Comparison of ENCODE assay signal across 8 worm cellular contexts in genomic region chrX:6050078-6050477, ce11.
TF ChIP-seq lines count a peak whose summit lies in the region.

No protein-coding gene starts in this region.

TF ChIP-seq in whole organism, L1 larva, 84 proteins besides CTCF, POLR2A, EP300 and RAD21 (continues in another document):
- TF ChIP-seq blmp-1 (tag; optimal IDR thresholded peaks at IDR 0.05; lab: Kevin White, UChicago): peak; percentile 46
- TF ChIP-seq elt-2 (tag; optimal IDR thresholded peaks at IDR 0.05; lab: Kevin White, UChicago): peak; percentile 22
- TF ChIP-seq nhr-20 (tag; optimal IDR thresholded peaks at IDR 0.05; lab: Kevin White, UChicago): peak; percentile 40
- TF ChIP-seq elt-3 (tag; optimal IDR thresholded peaks at IDR 0.05; lab: Kevin White, UChicago): peak in 2 of 6 experiments; percentile 41 to 43
- TF ChIP-seq nhr-90 (tag; optimal IDR thresholded peaks at IDR 0.05; lab: Kevin White, UChicago; ENCODE audit: poor library complexity): peak; percentile 25
- TF ChIP-seq unc-130 (tag; optimal IDR thresholded peaks at IDR 0.05; lab: Kevin White, UChicago): peak; percentile 72
- peak; percentile 28 for TF ChIP-seq nhr-71 (tag; optimal IDR thresholded peaks at IDR 0.05; lab: Kevin White, UChicago)
- TF ChIP-seq ceh-88 (GFP tag; IDR thresholded peaks at IDR 0.05; lab: Robert Waterston, UW): no peak
- TF ChIP-seq sox-4 (tag; optimal IDR thresholded peaks at IDR 0.05; lab: Kevin White, UChicago): no peak
- TF ChIP-seq xbp-1 (tag; optimal IDR thresholded peaks at IDR 0.05; lab: Kevin White, UChicago): peak; percentile 6
- TF ChIP-seq lin-14 (GFP tag; optimal IDR thresholded peaks at IDR 0.05; lab: Kevin White, UChicago): peak; percentile 75

TF ChIP-seq in whole organism, L2 larva, 48 proteins besides CTCF, POLR2A, EP300 and RAD21 (continues in another document):
- TF ChIP-seq nhr-10 (tag; optimal IDR thresholded peaks at IDR 0.05; lab: Kevin White, UChicago): no peak
- TF ChIP-seq C34F6.9 (tag; optimal IDR thresholded peaks at IDR 0.05; lab: Kevin White, UChicago): no peak
- TF ChIP-seq Y55F3AM.14 (GFP tag; optimal IDR thresholded peaks at IDR 0.05; lab: Kevin White, UChicago): no peak
- no peak for TF ChIP-seq peb-1 (tag; optimal IDR thresholded peaks at IDR 0.05; lab: Kevin White, UChicago)
- peak in 1 of 2 experiments; percentile 20 for TF ChIP-seq lsy-2 (tag; optimal IDR thresholded peaks at IDR 0.05; lab: Kevin White, UChicago)
- TF ChIP-seq mdl-1 (tag; optimal IDR thresholded peaks at IDR 0.05; lab: Kevin White, UChicago): no peak
- TF ChIP-seq nhr-25 (tag; optimal IDR thresholded peaks at IDR 0.05; lab: Kevin White, UChicago): no peak
- no peak for TF ChIP-seq sma-9 (GFP tag; optimal IDR thresholded peaks at IDR 0.05; lab: Kevin White, UChicago)
- TF ChIP-seq sma-9 (tag; optimal IDR thresholded peaks at IDR 0.05; lab: Kevin White, UChicago): no peak
- no peak for TF ChIP-seq ceh-82 (tag; optimal IDR thresholded peaks at IDR 0.05; lab: Kevin White, UChicago)
- no peak for TF ChIP-seq nhr-237 (tag; optimal IDR thresholded peaks at IDR 0.05; lab: Kevin White, UChicago)
- TF ChIP-seq crh-2 (tag; optimal IDR thresholded peaks at IDR 0.05; lab: Kevin White, UChicago): no peak

TF ChIP-seq in whole organism, L3 larva, 47 proteins besides CTCF, POLR2A, EP300 and RAD21:
- TF ChIP-seq nhr-23 (tag; optimal IDR thresholded peaks at IDR 0.05; lab: Kevin White, UChicago): peak; percentile 68
- TF ChIP-seq elt-3 (tag; optimal IDR thresholded peaks at IDR 0.05; lab: Kevin White, UChicago): peak in 1 of 3 experiments; percentile 87
- TF ChIP-seq mml-1 (tag; optimal IDR thresholded peaks at IDR 0.05; lab: Kevin White, UChicago): no peak
- no peak for TF ChIP-seq zag-1 (tag; optimal IDR thresholded peaks at IDR 0.05; lab: Kevin White, UChicago)
- peak; percentile 56 for TF ChIP-seq elt-2 (tag; optimal IDR thresholded peaks at IDR 0.05; lab: Kevin White, UChicago)
- no peak for TF ChIP-seq fkh-2 (tag; optimal IDR thresholded peaks at IDR 0.05; lab: Kevin White, UChicago)
- peak; percentile 80 for TF ChIP-seq ceh-28 (tag; optimal IDR thresholded peaks at IDR 0.05; lab: Kevin White, UChicago)

TF ChIP-seq in whole organism, L4 larva, 104 proteins besides CTCF, POLR2A, EP300 and RAD21:
- TF ChIP-seq daf-16 (GFP tag; optimal IDR thresholded peaks at IDR 0.05; lab: Kevin White, UChicago): no peak
- peak; percentile 26 for TF ChIP-seq daf-16 (tag; optimal IDR thresholded peaks at IDR 0.05; lab: Kevin White, UChicago)
- TF ChIP-seq mdt-29 (GFP tag; IDR thresholded peaks at IDR 0.05; lab: Robert Waterston, UW): no peak
- peak; percentile 20 for TF ChIP-seq ceh-28 (tag; optimal IDR thresholded peaks at IDR 0.05; lab: Kevin White, UChicago)
- peak; percentile 37 for TF ChIP-seq hlh-11 (tag; optimal IDR thresholded peaks at IDR 0.05; lab: Kevin White, UChicago)
- peak; percentile 49 for TF ChIP-seq nhr-28 (tag; optimal IDR thresholded peaks at IDR 0.05; lab: Kevin White, UChicago)

TF ChIP-seq in whole organism, late embryonic, 69 proteins besides CTCF, POLR2A, EP300 and RAD21:
- TF ChIP-seq K02D7.2 (tag; optimal IDR thresholded peaks at IDR 0.05; lab: Kevin White, UChicago): no peak
- TF ChIP-seq rnt-1 (tag; optimal IDR thresholded peaks at IDR 0.05; lab: Kevin White, UChicago): peak; percentile 5
- no peak for TF ChIP-seq ahr-1 (tag; optimal IDR thresholded peaks at IDR 0.05; lab: Kevin White, UChicago)
- TF ChIP-seq elt-2 (tag; optimal IDR thresholded peaks at IDR 0.05; lab: Kevin White, UChicago): peak; percentile 76
- TF ChIP-seq elt-4 (tag; optimal IDR thresholded peaks at IDR 0.05; lab: Kevin White, UChicago): no peak

TF ChIP-seq in whole organism, midembryonic, 9 proteins besides CTCF, POLR2A, EP300 and RAD21:
- TF ChIP-seq ztf-29 (GFP tag; IDR thresholded peaks at IDR 0.05; lab: Robert Waterston, UW) (no peak), cog-1 (tag; optimal IDR thresholded peaks at IDR 0.05; lab: Kevin White, UChicago) (no peak), T22C8.4 (GFP tag; IDR thresholded peaks at IDR 0.05; lab: Robert Waterston, UW) (peak; percentile 63), flt-1 (GFP tag; IDR thresholded peaks at IDR 0.05; lab: Robert Waterston, UW) (0 out of 2 replicates have a peak, but pooled peaks have one; percentile 19), med-1 (GFP tag; optimal IDR thresholded peaks at IDR 0.05; lab: Kevin White, UChicago; ENCODE audit: insufficient read depth) (no peak)

TF ChIP-seq in whole organism, mixed stage, embryonic, 35 proteins besides CTCF, POLR2A, EP300 and RAD21:
- TF ChIP-seq nhr-12 (tag; optimal IDR thresholded peaks at IDR 0.05; lab: Kevin White, UChicago) (no peak), hlh-1 (tag; optimal IDR thresholded peaks at IDR 0.05; lab: Kevin White, UChicago) (peak; percentile 54), unc-120 (tag; optimal IDR thresholded peaks at IDR 0.05; lab: Kevin White, UChicago; ENCODE audit: poor library complexity, severe bottlenecking) (peak; percentile 21)

TF ChIP-seq in whole organism, young adult, 124 proteins besides CTCF, POLR2A, EP300 and RAD21:
- TF ChIP-seq nhr-80 (tag; optimal IDR thresholded peaks at IDR 0.05; lab: Kevin White, UChicago): peak; percentile 43
- no peak for TF ChIP-seq B0019.2 (GFP tag; conservative IDR thresholded peaks at IDR 0.05; lab: Robert Waterston, UW)
TF ChIP-seq in whole organism, young adult: peak in this region for 1.
